Fruit fly (Drosophila melanogaster): Measurements from ENCODE around the gene Plc21C.

dm6 chr2L:273603-274002, 32.1 kb upstream of the Plc21C start, which contains the start of the genes mbm and CG11555:
- no peak for TF ChIP-seq rn (GFP tag; IDR thresholded peaks at IDR 0.05)
- no peak for TF ChIP-seq CG9948 (tag; optimal IDR thresholded peaks at IDR 0.05)
- no peak for TF ChIP-seq CG32121 (GFP tag; IDR thresholded peaks at IDR 0.05)
- TF ChIP-seq CG12605 (GFP tag; IDR thresholded peaks at IDR 0.05), result no peak
- TF ChIP-seq CG10348 (GFP tag; IDR thresholded peaks at IDR 0.05), result no peak
- TF ChIP-seq CG17806 (tag; optimal IDR thresholded peaks at IDR 0.05), result no peak
- TF ChIP-seq CG8301 (tag; optimal IDR thresholded peaks at IDR 0.05), result no peak
- no peak for TF ChIP-seq CG4496 (GFP tag; IDR thresholded peaks at IDR 0.05)
- no peak for TF ChIP-seq CG34367 (tag; optimal IDR thresholded peaks at IDR 0.05)

Data from whole organism, pupa.